Fruit fly (Drosophila melanogaster): ENCODE measurements around the gene Prx4.

Prx4 gene

dm6 chr3L:3089012-3089411, 46.9 kb downstream of the Prx4 start:
- TF ChIP-seq net (GFP tag; optimal IDR thresholded peaks at IDR 0.05), result no peak
- TF ChIP-seq Sox14 (GFP tag; optimal IDR thresholded peaks at IDR 0.05), result no peak
- TF ChIP-seq CG1621 (tag; optimal IDR thresholded peaks at IDR 0.05), result no peak
- TF ChIP-seq lz (GFP tag; optimal IDR thresholded peaks at IDR 0.05), result no peak
- TF ChIP-seq Eip78C (GFP tag), result no peak
- no peak for TF ChIP-seq achi (GFP tag; optimal IDR thresholded peaks at IDR 0.05)
- TF ChIP-seq vri (GFP tag; optimal IDR thresholded peaks at IDR 0.05), result no peak
- no peak for TF ChIP-seq CG31627 (GFP tag; optimal IDR thresholded peaks at IDR 0.05)
- no peak for TF ChIP-seq ss (GFP tag; optimal IDR thresholded peaks at IDR 0.05)
- TF ChIP-seq CG6808 (GFP tag; optimal IDR thresholded peaks at IDR 0.05), result no peak
- TF ChIP-seq CG10631 (GFP tag; optimal IDR thresholded peaks at IDR 0.05), result no peak

dm6 chr3L:3090581-3091345, 48.6 kb downstream of the Prx4 start:
- TF ChIP-seq Eip78C (GFP tag), result peak; percentile 79
- TF ChIP-seq CG10631 (GFP tag; optimal IDR thresholded peaks at IDR 0.05), result peak; percentile 16
- no peak for TF ChIP-seq CG34406 (GFP tag; optimal IDR thresholded peaks at IDR 0.05)
- TF ChIP-seq Smox (GFP tag; optimal IDR thresholded peaks at IDR 0.05), result no peak
- peak; percentile 25 for TF ChIP-seq vri (GFP tag; optimal IDR thresholded peaks at IDR 0.05)
- TF ChIP-seq Gug (GFP tag; IDR thresholded peaks at IDR 0.05), result no peak
- no peak for TF ChIP-seq Met (GFP tag; optimal IDR thresholded peaks at IDR 0.05)
- TF ChIP-seq CG3919 (GFP tag; optimal IDR thresholded peaks at IDR 0.05), result no peak
- no peak for TF ChIP-seq CG8319 (GFP tag; optimal IDR thresholded peaks at IDR 0.05)
- TF ChIP-seq CG15336 (GFP tag; IDR thresholded peaks at IDR 0.05), result 0 out of 2 replicates have a peak, but pooled peaks have one; percentile 25
- peak; percentile 38 for TF ChIP-seq Eip93F (GFP tag; optimal IDR thresholded peaks at IDR 0.05)
- peak; percentile 7 for TF ChIP-seq CG3032 (tag; optimal IDR thresholded peaks at IDR 0.05)
- TF ChIP-seq Ets21C (GFP tag; optimal IDR thresholded peaks at IDR 0.05), result no peak
- peak; percentile 63 for TF ChIP-seq esn (GFP tag; optimal IDR thresholded peaks at IDR 0.05)
- TF ChIP-seq CG6792 (GFP tag; optimal IDR thresholded peaks at IDR 0.05), result peak; percentile 17
- peak; percentile 43 for TF ChIP-seq cyc (GFP tag; optimal IDR thresholded peaks at IDR 0.05)
- TF ChIP-seq CG6854 (GFP tag; optimal IDR thresholded peaks at IDR 0.05), result peak; percentile 5
- no peak for TF ChIP-seq Hr4 (GFP tag; optimal IDR thresholded peaks at IDR 0.05)
- peak; percentile 56 for TF ChIP-seq lz (GFP tag; optimal IDR thresholded peaks at IDR 0.05)
- peak; percentile 50 for TF ChIP-seq dsx (GFP tag; optimal IDR thresholded peaks at IDR 0.05; ENCODE audit: poor library complexity, severe bottlenecking)
- TF ChIP-seq Sox14 (GFP tag; optimal IDR thresholded peaks at IDR 0.05), result no peak
- peak; percentile 50; the same call in 1 of the 3 replicates for TF ChIP-seq eg (GFP tag; IDR thresholded peaks at IDR 0.05)
- no peak for TF ChIP-seq fd59A (GFP tag; optimal IDR thresholded peaks at IDR 0.05)
- no peak for TF ChIP-seq Hr38 (GFP tag; optimal IDR thresholded peaks at IDR 0.05)
- no peak for TF ChIP-seq Blimp-1 (GFP tag; optimal IDR thresholded peaks at IDR 0.05)
- TF ChIP-seq CG6163 (GFP tag; IDR thresholded peaks at IDR 0.05), result peak; percentile 48; the same call in 1 of the 3 replicates

Measured in whole organism, prepupa.